Worm (Caenorhabditis elegans) whole organism, early embryonic: ENCODE measurements around the gene lin-26.

Experiments used
- B0310.2 ChIP-seq: sonication (generic microtip); optimal IDR thresholded peaks from 2 replicates; lab custom pipeline; 2016; ENCODE audit warnings: mild to moderate bottlenecking, missing genetic modification characterization, missing compliant biosample characterization
- F13C5.2 ChIP-seq: sonication (generic microtip); optimal IDR thresholded peaks from 2 replicates; lab custom pipeline; 2017; ENCODE audit warnings: mild to moderate bottlenecking, missing genetic modification characterization, inconsistent platforms, missing compliant biosample characterization
- aly-1 ChIP-seq: sonication (generic microtip); optimal IDR thresholded peaks from 2 replicates; lab custom pipeline; 2016; ENCODE audit warnings: missing genetic modification characterization, missing compliant biosample characterization
- ama-1 ChIP-seq: fragments of 150-350 bp; optimal IDR thresholded peaks from 2 replicates; lab custom pipeline; 2014
- ceh-13 ChIP-seq: fragments of 200-800 bp; sonication (Bioruptor generic); optimal IDR thresholded peaks from 2 replicates; lab custom pipeline; 2018; ENCODE audit warnings: mild to moderate bottlenecking, missing genetic modification characterization, missing compliant biosample characterization
- ceh-36 ChIP-seq: sonication (generic microtip); optimal IDR thresholded peaks from 2 replicates; lab custom pipeline; 2016; ENCODE audit warnings: missing genetic modification characterization, inconsistent platforms, missing compliant biosample characterization
- ets-7 ChIP-seq: sonication (generic microtip); optimal IDR thresholded peaks from 2 replicates; lab custom pipeline; 2016; ENCODE audit warnings: missing genotype, missing genetic modification characterization, missing compliant biosample characterization
- flt-1 ChIP-seq: fragments of 200-800 bp; sonication (Bioruptor generic); IDR thresholded peaks from 2 replicates; pipeline ENCODE4 v1.3.6; 2022; ENCODE audit warnings: missing genetic modification characterization, missing compliant biosample characterization
- hmbx-1 ChIP-seq: sonication (generic microtip); optimal IDR thresholded peaks from 2 replicates; lab custom pipeline; 2016; ENCODE audit warnings: mild to moderate bottlenecking, missing genetic modification characterization, missing compliant biosample characterization
- hmg-4 ChIP-seq: fragments of 200-800 bp; sonication (Bioruptor generic); optimal IDR thresholded peaks from 2 replicates; lab custom pipeline; 2018; ENCODE audit warnings: mild to moderate bottlenecking, missing genetic modification characterization, missing compliant biosample characterization
- hnd-1 ChIP-seq: sonication (generic microtip); optimal IDR thresholded peaks from 2 replicates; lab custom pipeline; 2016; ENCODE audit warnings: missing genetic modification characterization, missing compliant biosample characterization
- pes-1 ChIP-seq: fragments of 200-800 bp; sonication (Bioruptor generic); IDR thresholded peaks from 2 replicates; pipeline ENCODE4 v1.3.6; 2022; ENCODE audit warnings: missing genetic modification reagents, missing genetic modification characterization, missing compliant biosample characterization
- scrt-1 ChIP-seq: fragments of 200-800 bp; sonication (Bioruptor generic); IDR thresholded peaks from 2 replicates; pipeline ENCODE4 v1.3.6; 2022; ENCODE audit warnings: missing genetic modification characterization, missing compliant biosample characterization
- sea-1 ChIP-seq: fragments of 200-800 bp; sonication (Bioruptor generic); conservative IDR thresholded peaks from 2 replicates; pipeline ENCODE4 v1.3.6; 2022; ENCODE audit warnings: missing genetic modification characterization, missing compliant biosample characterization
- tbx-11 ChIP-seq: fragments of 200-800 bp; sonication (Bioruptor generic); IDR thresholded peaks from 2 replicates; pipeline ENCODE4 v1.3.6; 2022; ENCODE audit warnings: missing genetic modification characterization, missing compliant biosample characterization
- tbx-37 ChIP-seq: fragments of 200-800 bp; sonication (Bioruptor generic); conservative IDR thresholded peaks from 2 replicates; pipeline ENCODE4 v1.3.6; 2022; ENCODE audit warnings: missing genetic modification reagents, missing genetic modification characterization, missing compliant biosample characterization
- tra-4 ChIP-seq: sonication (generic microtip); optimal IDR thresholded peaks from 2 replicates; lab custom pipeline; 2017; ENCODE audit warnings: missing genetic modification characterization, missing compliant biosample characterization

The lin-26 gene

DNA sequence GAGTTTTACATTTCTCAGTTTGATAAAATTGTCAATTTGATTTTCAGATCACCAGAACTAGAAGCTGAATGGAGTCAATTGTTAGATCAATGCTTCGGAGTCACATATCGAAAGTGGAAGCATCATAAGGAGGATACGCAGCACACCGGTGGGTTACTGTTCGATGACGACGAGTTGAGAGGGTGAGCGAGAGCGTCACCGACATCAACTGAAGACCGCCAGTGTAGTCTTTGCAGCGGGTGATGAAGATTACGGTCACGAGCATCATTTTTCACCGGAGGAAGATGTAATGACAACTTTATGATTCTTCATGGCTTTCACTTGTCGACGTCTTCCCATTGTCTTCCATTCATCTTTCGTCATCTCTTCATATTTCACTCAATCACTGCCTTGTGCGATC, at the start of gene lin-26:
TSS of gene lin-26 (plus strand) at position 301 of the 400 bp plus-strand sequence.
- TF ChIP-seq ets-7 (tag; lab: Kevin White, UChicago): no peak
- TF ChIP-seq sea-1 (GFP tag; lab: Robert Waterston, UW): no peak
- TF ChIP-seq B0310.2 (tag; lab: Kevin White, UChicago): no peak
- TF ChIP-seq tbx-37 (GFP tag; lab: Robert Waterston, UW): no peak
- TF ChIP-seq hmbx-1 (tag; lab: Kevin White, UChicago): no peak
- no peak for TF ChIP-seq ceh-13
- TF ChIP-seq tbx-11 (GFP tag; lab: Robert Waterston, UW): no peak
- no peak for TF ChIP-seq pes-1 (GFP tag; lab: Robert Waterston, UW)
- no peak for TF ChIP-seq ama-1
- TF ChIP-seq ceh-36 (tag; lab: Kevin White, UChicago): no peak
- TF ChIP-seq hmg-4 (GFP tag; lab: Kevin White, UChicago): no peak

DNA sequence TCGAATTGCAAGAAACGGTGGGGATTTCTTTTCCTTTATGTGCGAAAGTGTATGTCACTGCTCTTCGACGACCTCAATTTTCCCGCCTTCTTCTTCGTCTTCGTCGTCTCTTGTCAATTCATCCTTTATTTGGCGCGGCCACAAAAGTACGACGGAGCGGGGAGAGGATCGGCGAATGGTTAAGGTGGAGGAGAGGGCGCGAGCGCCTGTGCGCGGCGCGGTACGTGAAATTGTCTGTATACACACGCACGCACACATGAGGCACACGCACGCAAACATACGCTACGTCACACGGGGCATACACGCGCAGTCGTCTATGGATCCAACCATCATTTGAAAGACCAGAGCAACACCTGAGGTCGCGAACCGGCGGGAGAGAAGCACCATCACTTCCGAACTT, 46.7 kb upstream of the lin-26 start:
- TF ChIP-seq hmg-4 (GFP tag; lab: Kevin White, UChicago) (peak; percentile 14), scrt-1 (GFP tag; lab: Robert Waterston, UW) (no peak)

DNA sequence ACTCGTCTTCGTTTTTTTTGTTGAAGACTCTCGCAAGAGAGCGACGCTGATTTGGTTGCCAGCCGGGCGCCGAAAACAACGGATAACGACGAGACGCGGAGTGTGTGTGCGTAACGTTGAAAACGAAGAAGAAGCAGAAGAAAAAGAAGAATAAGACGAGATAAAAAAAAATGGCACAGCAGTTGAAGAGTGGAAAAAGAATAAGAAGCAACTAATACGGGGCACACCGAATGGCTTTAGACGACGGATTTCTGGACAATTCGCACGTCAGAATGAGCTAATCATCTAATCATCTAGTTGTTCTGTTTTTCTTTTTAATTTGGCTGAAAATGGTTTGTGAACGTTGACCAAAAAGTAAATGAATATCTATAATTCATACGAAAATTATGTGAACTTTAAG, 45.1 kb upstream of the lin-26 start:
- no peak for TF ChIP-seq hmbx-1 (tag; lab: Kevin White, UChicago)

DNA sequence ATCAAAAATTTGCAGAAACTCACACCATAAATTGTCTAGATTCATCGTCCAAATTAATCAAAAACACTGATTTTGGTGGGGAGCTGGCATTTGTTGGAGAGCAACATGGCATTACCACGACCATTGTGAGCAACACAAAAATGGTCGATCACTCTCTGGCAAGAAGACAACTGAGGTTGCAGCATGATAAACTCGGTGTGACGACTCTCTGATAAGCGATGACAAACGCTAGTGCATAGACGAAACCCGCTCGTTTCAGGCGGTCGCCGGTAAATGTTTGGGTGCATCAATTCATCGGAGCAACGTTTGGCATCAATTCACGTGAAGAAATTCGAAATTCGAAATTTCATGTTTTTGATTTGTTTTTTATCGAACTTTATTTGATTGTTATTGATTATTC, 43.0 kb upstream of the lin-26 start:
- no peak for TF ChIP-seq tbx-37 (GFP tag; lab: Robert Waterston, UW)
- no peak for TF ChIP-seq pes-1 (GFP tag; lab: Robert Waterston, UW)

DNA sequence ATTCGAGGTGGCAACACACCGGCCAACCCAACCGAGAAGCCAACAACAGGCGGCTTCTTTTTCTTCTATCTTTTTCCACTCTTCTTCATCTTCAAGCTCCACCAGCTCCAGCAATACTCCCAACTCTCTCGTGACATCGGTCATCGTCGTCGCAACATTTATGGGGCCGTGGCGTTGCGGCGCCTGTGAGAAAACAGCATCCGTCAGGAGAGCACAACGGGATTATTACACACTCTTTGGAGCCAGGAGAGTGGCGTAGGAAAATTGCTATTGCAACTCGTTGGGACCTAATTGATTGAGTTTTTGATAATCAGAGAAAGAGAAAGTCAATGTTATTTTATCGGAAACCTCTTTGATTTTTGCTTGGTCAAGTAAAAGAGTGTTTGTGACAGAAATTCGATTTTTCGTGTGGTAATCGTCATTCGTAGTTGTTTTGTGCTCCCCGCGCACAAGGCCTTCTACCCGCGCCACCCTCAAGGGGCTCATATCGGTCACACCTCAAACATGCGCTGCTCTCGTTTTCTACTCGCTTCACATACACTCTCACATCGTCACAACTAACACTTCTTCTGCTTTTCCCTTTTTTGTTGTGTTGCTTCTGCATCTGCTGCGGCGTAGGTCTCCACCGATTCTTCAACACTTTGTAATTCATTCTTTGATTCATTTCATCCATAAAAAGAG, 41.7 kb upstream of the lin-26 start:
- TF ChIP-seq aly-1 (tag; lab: Kevin White, UChicago): no peak
- no peak for TF ChIP-seq tra-4 (tag; lab: Kevin White, UChicago)
- no peak for TF ChIP-seq ets-7 (tag; lab: Kevin White, UChicago)
- no peak for TF ChIP-seq flt-1 (GFP tag; lab: Robert Waterston, UW)
- TF ChIP-seq hnd-1 (tag; lab: Kevin White, UChicago): no peak
- no peak for TF ChIP-seq tbx-11 (GFP tag; lab: Robert Waterston, UW)
- TF ChIP-seq sea-1 (GFP tag; lab: Robert Waterston, UW): no peak
- no peak for TF ChIP-seq ceh-36 (tag; lab: Kevin White, UChicago)
- no peak for TF ChIP-seq ceh-13
- no peak for TF ChIP-seq B0310.2 (tag; lab: Kevin White, UChicago)
- TF ChIP-seq scrt-1 (GFP tag; lab: Robert Waterston, UW): no peak
- TF ChIP-seq hmbx-1 (tag; lab: Kevin White, UChicago): no peak
- TF ChIP-seq ama-1: no peak
- TF ChIP-seq F13C5.2 (tag; lab: Kevin White, UChicago): no peak
- TF ChIP-seq hmg-4 (GFP tag; lab: Kevin White, UChicago): no peak
- TF ChIP-seq tbx-37 (GFP tag; lab: Robert Waterston, UW): no peak

DNA sequence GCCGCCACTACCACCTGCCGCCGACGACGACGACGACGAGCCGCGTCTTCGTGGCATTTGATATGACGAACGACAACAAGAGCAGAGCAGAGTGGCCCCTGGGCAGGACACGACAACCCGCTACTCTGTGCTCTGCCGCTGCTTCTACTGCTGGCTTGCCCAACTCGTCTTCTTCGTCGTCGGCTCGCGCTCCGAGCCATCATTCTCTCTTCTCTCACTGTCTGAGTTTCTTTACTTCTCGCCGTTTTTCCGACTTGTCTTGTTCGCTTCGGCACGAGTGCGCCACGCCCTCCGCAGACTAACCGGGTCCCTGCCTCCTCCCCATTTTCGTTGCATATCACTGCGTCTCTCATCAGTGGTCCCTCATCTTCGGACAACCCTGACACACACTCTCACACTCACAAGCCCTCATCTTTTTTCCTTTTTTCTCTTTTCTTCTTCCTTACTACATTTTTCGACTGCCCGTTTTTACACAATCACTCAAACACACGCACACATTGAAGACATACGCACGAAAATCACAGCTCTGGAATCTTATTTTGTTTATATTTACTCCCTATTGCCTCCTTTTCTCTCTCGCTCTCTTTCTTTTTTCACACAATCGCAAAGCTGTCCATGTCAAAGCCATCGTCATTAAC, 39.9 kb upstream of the lin-26 start:
- TF ChIP-seq flt-1 (GFP tag; lab: Robert Waterston, UW) (no peak), tbx-37 (GFP tag; lab: Robert Waterston, UW) (no peak), tbx-11 (GFP tag; lab: Robert Waterston, UW) (no peak)

DNA sequence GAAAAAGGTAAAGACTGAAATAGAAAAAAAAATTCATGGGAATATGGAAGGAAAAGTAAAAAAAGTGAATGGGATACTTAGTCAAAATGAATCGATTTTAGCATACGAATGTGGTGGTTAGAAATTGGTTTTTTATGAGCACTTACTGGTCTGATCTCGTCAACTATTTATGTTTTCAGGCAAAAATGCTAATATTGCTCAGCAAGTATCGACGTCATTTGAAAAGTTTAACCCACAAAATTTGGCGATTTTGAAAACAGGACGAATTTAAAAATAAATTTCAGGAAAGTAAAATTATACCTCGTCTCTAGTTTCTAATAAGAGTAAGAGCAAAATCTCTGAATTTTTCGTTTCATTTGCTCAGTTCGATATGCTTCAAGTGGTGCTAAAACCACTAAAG, 38.8 kb upstream of the lin-26 start:
- no peak for TF ChIP-seq tbx-37 (GFP tag; lab: Robert Waterston, UW)
- TF ChIP-seq tra-4 (tag; lab: Kevin White, UChicago): no peak
- no peak for TF ChIP-seq ceh-36 (tag; lab: Kevin White, UChicago)
- TF ChIP-seq hmbx-1 (tag; lab: Kevin White, UChicago): no peak
- no peak for TF ChIP-seq ets-7 (tag; lab: Kevin White, UChicago)
- TF ChIP-seq pes-1 (GFP tag; lab: Robert Waterston, UW): no peak
- TF ChIP-seq B0310.2 (tag; lab: Kevin White, UChicago): no peak
- TF ChIP-seq tbx-11 (GFP tag; lab: Robert Waterston, UW): no peak
- TF ChIP-seq sea-1 (GFP tag; lab: Robert Waterston, UW): no peak
- TF ChIP-seq scrt-1 (GFP tag; lab: Robert Waterston, UW): no peak
- TF ChIP-seq F13C5.2 (tag; lab: Kevin White, UChicago): no peak
- TF ChIP-seq hnd-1 (tag; lab: Kevin White, UChicago): no peak
- no peak for TF ChIP-seq flt-1 (GFP tag; lab: Robert Waterston, UW)
- TF ChIP-seq ama-1: no peak
- no peak for TF ChIP-seq ceh-13
- no peak for TF ChIP-seq hmg-4 (GFP tag; lab: Kevin White, UChicago)
- no peak for TF ChIP-seq aly-1 (tag; lab: Kevin White, UChicago)

DNA sequence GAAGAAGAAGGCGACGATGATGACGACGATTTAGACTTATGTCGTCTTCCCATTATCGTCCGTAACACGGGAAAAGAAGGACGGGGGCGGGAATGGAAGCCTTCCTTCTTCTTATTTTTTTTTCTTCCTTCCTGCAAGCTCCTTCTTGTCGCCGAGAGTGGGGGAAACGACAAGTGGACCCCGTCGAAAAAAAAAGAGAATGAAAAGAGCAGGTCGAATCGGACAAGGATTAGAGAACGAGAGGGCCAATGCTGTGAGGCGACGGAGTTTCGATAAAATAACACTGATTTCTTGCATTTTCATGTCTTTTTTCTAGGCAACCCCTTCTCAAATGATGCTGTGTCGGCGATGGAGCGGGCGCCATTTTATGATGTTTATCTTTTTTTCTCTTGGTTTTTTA, 30.8 kb upstream of the lin-26 start, which contains the start of gene pde-4:
TSS of gene pde-4 (minus strand) at position 76 of the 400 bp plus-strand sequence.
- no peak for TF ChIP-seq hnd-1 (tag; lab: Kevin White, UChicago)
- no peak for TF ChIP-seq B0310.2 (tag; lab: Kevin White, UChicago)
- TF ChIP-seq ceh-36 (tag; lab: Kevin White, UChicago): no peak
- no peak for TF ChIP-seq tbx-37 (GFP tag; lab: Robert Waterston, UW)
- TF ChIP-seq tbx-11 (GFP tag; lab: Robert Waterston, UW): no peak
- TF ChIP-seq hmbx-1 (tag; lab: Kevin White, UChicago): no peak
- TF ChIP-seq ets-7 (tag; lab: Kevin White, UChicago): no peak
- no peak for TF ChIP-seq F13C5.2 (tag; lab: Kevin White, UChicago)
- no peak for TF ChIP-seq sea-1 (GFP tag; lab: Robert Waterston, UW)
- TF ChIP-seq ama-1: no peak
- TF ChIP-seq tra-4 (tag; lab: Kevin White, UChicago): no peak
- TF ChIP-seq flt-1 (GFP tag; lab: Robert Waterston, UW): no peak
- no peak for TF ChIP-seq aly-1 (tag; lab: Kevin White, UChicago)
- TF ChIP-seq pes-1 (GFP tag; lab: Robert Waterston, UW): no peak
- no peak for TF ChIP-seq hmg-4 (GFP tag; lab: Kevin White, UChicago)
- no peak for TF ChIP-seq scrt-1 (GFP tag; lab: Robert Waterston, UW)
- TF ChIP-seq ceh-13: no peak
